Worm (Caenorhabditis elegans) whole organism, mixed stage, embryonic: Measurements from ENCODE around the gene abu-14.

ENCODE experiments used
- M03D4.4 ChIP-seq: sonication (generic microtip); optimal IDR thresholded peaks from 2 replicates; lab custom pipeline; 2017; ENCODE audit warnings: mild to moderate bottlenecking, missing genetic modification characterization, missing compliant biosample characterization
- bed-3 ChIP-seq: fragments of 200-800 bp; sonication (Bioruptor generic); optimal IDR thresholded peaks from 3 replicates; lab custom pipeline; 2018; ENCODE audit warnings: mild to moderate bottlenecking, missing genetic modification characterization, moderate library complexity, missing compliant biosample characterization
- blmp-1 ChIP-seq: fragments of 150-350 bp; optimal IDR thresholded peaks from 2 replicates; lab custom pipeline; 2014; ENCODE audit warnings: missing biosample characterization, missing genetic modification characterization
- ceh-39 ChIP-seq: fragments of 150-350 bp; optimal IDR thresholded peaks from 2 replicates; lab custom pipeline; 2014; ENCODE audit warnings: missing biosample characterization, missing genetic modification characterization
- ceh-43 ChIP-seq: fragments of 200-800 bp; sonication (Bioruptor generic); optimal IDR thresholded peaks from 2 replicates; lab custom pipeline; 2018; ENCODE audit warnings: mild to moderate bottlenecking, missing genetic modification characterization, moderate library complexity, missing compliant biosample characterization
- ceh-83 ChIP-seq: fragments of 200-800 bp; sonication (Bioruptor generic); optimal IDR thresholded peaks from 2 replicates; lab custom pipeline; 2018; ENCODE audit warnings: mild to moderate bottlenecking, missing genetic modification characterization, missing compliant biosample characterization
- ces-1 ChIP-seq: fragments of 150-350 bp; optimal IDR thresholded peaks from 2 replicates; lab custom pipeline; 2014; ENCODE audit warnings: missing biosample characterization, missing genetic modification reagents, missing genetic modification characterization
- cnd-1 ChIP-seq: fragments of 200-800 bp; sonication (Bioruptor generic); optimal IDR thresholded peaks from 2 replicates; lab custom pipeline; 2018; ENCODE audit warnings: mild to moderate bottlenecking, missing genetic modification characterization, missing compliant biosample characterization
- drap-1 ChIP-seq: fragments of 200-800 bp; sonication (Bioruptor generic); optimal IDR thresholded peaks from 3 replicates; lab custom pipeline; 2018; ENCODE audit warnings: mild to moderate bottlenecking, missing genetic modification characterization, missing compliant biosample characterization
- elt-1 ChIP-seq: sonication (generic microtip); optimal IDR thresholded peaks from 2 replicates; lab custom pipeline; 2017; ENCODE audit warnings: missing genetic modification characterization, mild to moderate bottlenecking, missing compliant biosample characterization, antibody characterized with exemption, moderate library complexity, borderline replicate concordance; ENCODE audit not compliant: insufficient read depth
- elt-3 ChIP-seq: fragments of 150-350 bp; optimal IDR thresholded peaks from 2 replicates; lab custom pipeline; 2014; ENCODE audit warnings: missing biosample characterization, missing genetic modification characterization
- flh-1 ChIP-seq: fragments of 200-800 bp; sonication (Bioruptor generic); optimal IDR thresholded peaks from 2 replicates; lab custom pipeline; 2018; ENCODE audit warnings: mild to moderate bottlenecking, missing genetic modification characterization, moderate library complexity, missing compliant biosample characterization
- ham-2 ChIP-seq: fragments of 200-800 bp; sonication (Bioruptor generic); optimal IDR thresholded peaks from 2 replicates; lab custom pipeline; 2018; ENCODE audit warnings: mild to moderate bottlenecking, missing genetic modification characterization, missing compliant biosample characterization
- hlh-1 ChIP-seq: fragments of 150-350 bp; optimal IDR thresholded peaks from 2 replicates; lab custom pipeline; 2014; ENCODE audit warnings: missing biosample characterization, missing genetic modification reagents, missing genetic modification characterization
- lin-13 ChIP-seq: fragments of 150-350 bp; optimal IDR thresholded peaks from 2 replicates; lab custom pipeline; 2014; ENCODE audit warnings: missing biosample characterization, missing genetic modification characterization
- lin-32 ChIP-seq: fragments of 200-800 bp; sonication (Bioruptor generic); optimal IDR thresholded peaks from 2 replicates; lab custom pipeline; 2018; ENCODE audit warnings: mild to moderate bottlenecking, missing genetic modification characterization, missing compliant biosample characterization
- lsy-2 ChIP-seq: fragments of 150-350 bp; optimal IDR thresholded peaks from 2 replicates; lab custom pipeline; 2014; ENCODE audit warnings: missing biosample characterization, missing genetic modification characterization
- mab-5 ChIP-seq: fragments of 150-350 bp; optimal IDR thresholded peaks from 2 replicates; lab custom pipeline; 2014; ENCODE audit warnings: missing biosample characterization, missing genetic modification characterization
- mep-1 ChIP-seq: fragments of 150-350 bp; optimal IDR thresholded peaks from 2 replicates; lab custom pipeline; 2017; ENCODE audit warnings: missing biosample characterization, missing genetic modification reagents, missing genetic modification characterization, inconsistent platforms
- mls-2 ChIP-seq: sonication (generic microtip); optimal IDR thresholded peaks from 2 replicates; lab custom pipeline; 2016; ENCODE audit warnings: mild to moderate bottlenecking, missing genetic modification characterization, moderate library complexity, missing compliant biosample characterization
- nhr-12 ChIP-seq: fragments of 150-350 bp; optimal IDR thresholded peaks from 2 replicates; lab custom pipeline; 2014; ENCODE audit warnings: missing biosample characterization, missing genetic modification characterization
- nhr-2 ChIP-seq: fragments of 150-350 bp; optimal IDR thresholded peaks from 2 replicates; lab custom pipeline; 2014; ENCODE audit warnings: missing biosample characterization, missing genetic modification characterization
- nhr-237 ChIP-seq: fragments of 150-350 bp; optimal IDR thresholded peaks from 2 replicates; lab custom pipeline; 2014; ENCODE audit warnings: missing biosample characterization, missing genetic modification characterization
- nhr-28 ChIP-seq: fragments of 150-350 bp; optimal IDR thresholded peaks from 2 replicates; lab custom pipeline; 2014; ENCODE audit warnings: missing biosample characterization, missing genetic modification characterization
- nhr-76 ChIP-seq: sonication (generic microtip); optimal IDR thresholded peaks from 2 replicates; lab custom pipeline; 2017; ENCODE audit warnings: missing biosample characterization, missing genetic modification characterization
- pha-4 ChIP-seq: fragments of 150-350 bp; optimal IDR thresholded peaks from 2 replicates; lab custom pipeline; 2018; ENCODE audit warnings: missing biosample characterization, missing genetic modification reagents, missing genetic modification characterization
- sem-2 ChIP-seq: fragments of 200-800 bp; sonication (Bioruptor generic); optimal IDR thresholded peaks from 2 replicates; lab custom pipeline; 2018; ENCODE audit warnings: mild to moderate bottlenecking, missing genetic modification characterization, missing compliant biosample characterization
- snpc-4 ChIP-seq: fragments of 150-350 bp; optimal IDR thresholded peaks from 2 replicates; lab custom pipeline; 2014; ENCODE audit warnings: missing biosample characterization, missing genetic modification characterization
- sptf-1 ChIP-seq: sonication (generic microtip); optimal IDR thresholded peaks from 2 replicates; lab custom pipeline; 2017; ENCODE audit warnings: mild to moderate bottlenecking, missing genetic modification characterization, moderate library complexity, missing compliant biosample characterization
- tbx-8 ChIP-seq: fragments of 200-800 bp; sonication (Bioruptor generic); optimal IDR thresholded peaks from 2 replicates; lab custom pipeline; 2018; ENCODE audit warnings: mild to moderate bottlenecking, missing genetic modification characterization, moderate library complexity, missing compliant biosample characterization
- unc-120 ChIP-seq: sonication (generic microtip); optimal IDR thresholded peaks from 2 replicates; lab custom pipeline; 2017; ENCODE audit warnings: missing genetic modification characterization, missing compliant biosample characterization; ENCODE audit not compliant: poor library complexity, severe bottlenecking
- unc-39 ChIP-seq: fragments of 150-350 bp; optimal IDR thresholded peaks from 2 replicates; lab custom pipeline; 2014; ENCODE audit warnings: missing biosample characterization, missing genetic modification characterization
- unc-62 ChIP-seq: fragments of 150-350 bp; optimal IDR thresholded peaks from 2 replicates; lab custom pipeline; 2014; ENCODE audit warnings: missing biosample characterization, missing genetic modification reagents, missing genetic modification characterization
- zip-8 ChIP-seq: fragments of 150-350 bp; optimal IDR thresholded peaks from 2 replicates; lab custom pipeline; 2014; ENCODE audit warnings: missing biosample characterization, missing genetic modification characterization
- ztf-11 ChIP-seq: fragments of 150-350 bp; optimal IDR thresholded peaks from 2 replicates; lab custom pipeline; 2014; ENCODE audit warnings: missing biosample characterization, missing genetic modification characterization

Gene abu-14

DNA sequence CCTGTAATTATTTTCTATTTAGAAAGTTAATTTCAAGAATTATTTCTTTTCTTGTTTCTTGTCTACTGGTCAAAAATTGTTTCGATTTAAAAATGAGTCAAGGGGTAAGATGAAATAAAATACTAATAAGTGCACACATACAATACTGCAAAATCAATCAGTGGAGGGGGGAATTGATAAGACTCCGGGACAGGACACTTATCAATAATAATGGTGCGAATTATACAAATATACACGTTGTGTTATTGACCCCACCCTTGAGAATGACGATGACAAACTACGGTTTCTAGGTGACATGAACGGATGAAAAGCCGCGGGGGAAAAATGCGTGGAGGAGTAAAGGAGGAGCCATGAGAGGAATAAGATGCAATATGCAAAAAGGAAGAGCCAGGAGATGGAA is 45.9 kb downstream of the abu-14 start:
- no peak for TF ChIP-seq nhr-28 (tag; lab: Kevin White, UChicago)
- no peak for TF ChIP-seq ztf-11 (tag; lab: Kevin White, UChicago)
- no peak for TF ChIP-seq elt-3
- no peak for TF ChIP-seq lin-32
- TF ChIP-seq lin-13 (tag; lab: Kevin White, UChicago), result no peak
- TF ChIP-seq nhr-2 (tag; lab: Kevin White, UChicago), result no peak
- no peak for TF ChIP-seq zip-8 (tag; lab: Kevin White, UChicago)
- TF ChIP-seq ham-2 (GFP tag; lab: Kevin White, UChicago), result no peak
- no peak for TF ChIP-seq blmp-1 (tag; lab: Kevin White, UChicago)
- TF ChIP-seq unc-62 (GFP tag; lab: Kevin White, UChicago), result no peak
- no peak for TF ChIP-seq nhr-76
- TF ChIP-seq cnd-1 (tag; lab: Kevin White, UChicago), result no peak
- no peak for TF ChIP-seq nhr-237 (tag; lab: Kevin White, UChicago)
- no peak for TF ChIP-seq mls-2 (tag; lab: Kevin White, UChicago)
- no peak for TF ChIP-seq lsy-2 (tag; lab: Kevin White, UChicago)
- no peak for TF ChIP-seq mep-1 (tag; lab: Kevin White, UChicago)
- TF ChIP-seq ces-1 (GFP tag; lab: Kevin White, UChicago), result no peak
- no peak for TF ChIP-seq sptf-1
- no peak for TF ChIP-seq flh-1 (GFP tag; lab: Kevin White, UChicago)
- TF ChIP-seq ceh-83 (GFP tag; lab: Kevin White, UChicago), result no peak

DNA sequence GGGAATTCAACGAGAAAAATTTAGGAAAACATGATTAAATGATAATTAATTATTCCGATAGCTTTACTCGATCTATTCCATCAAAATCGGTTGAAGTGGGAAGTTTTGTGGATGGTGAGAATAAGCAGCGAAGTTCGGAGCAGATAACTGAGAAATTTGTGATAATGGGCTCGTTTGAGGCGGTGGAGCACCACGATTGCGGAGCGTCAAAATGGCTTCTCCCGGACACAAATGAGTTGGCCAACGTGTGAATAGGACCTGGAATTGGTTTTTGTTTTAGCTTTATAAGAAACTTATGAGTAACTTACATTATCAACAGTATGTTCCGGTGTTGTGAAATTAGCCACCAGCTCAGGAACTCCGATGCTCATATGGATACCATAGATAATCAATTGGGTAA is 48.2 kb downstream of the abu-14 start:
- TF ChIP-seq lin-32 (no peak), mab-5 (tag; lab: Kevin White, UChicago) (no peak), elt-1 (tag; lab: Kevin White, UChicago) (no peak), unc-62 (GFP tag; lab: Kevin White, UChicago) (no peak), mep-1 (tag; lab: Kevin White, UChicago) (no peak), nhr-2 (tag; lab: Kevin White, UChicago) (no peak), M03D4.4 (tag; lab: Kevin White, UChicago) (no peak), zip-8 (tag; lab: Kevin White, UChicago) (no peak), pha-4 (no peak), nhr-28 (tag; lab: Kevin White, UChicago) (no peak), mls-2 (tag; lab: Kevin White, UChicago) (no peak), unc-39 (no peak), sem-2 (GFP tag; lab: Kevin White, UChicago) (no peak), flh-1 (GFP tag; lab: Kevin White, UChicago) (no peak), lin-13 (tag; lab: Kevin White, UChicago) (no peak), bed-3 (GFP tag; lab: Kevin White, UChicago) (no peak), cnd-1 (tag; lab: Kevin White, UChicago) (no peak), unc-120 (tag; lab: Kevin White, UChicago) (no peak), ham-2 (GFP tag; lab: Kevin White, UChicago) (no peak)
- TF ChIP-seq, all 35 proteins: peak for 0

DNA sequence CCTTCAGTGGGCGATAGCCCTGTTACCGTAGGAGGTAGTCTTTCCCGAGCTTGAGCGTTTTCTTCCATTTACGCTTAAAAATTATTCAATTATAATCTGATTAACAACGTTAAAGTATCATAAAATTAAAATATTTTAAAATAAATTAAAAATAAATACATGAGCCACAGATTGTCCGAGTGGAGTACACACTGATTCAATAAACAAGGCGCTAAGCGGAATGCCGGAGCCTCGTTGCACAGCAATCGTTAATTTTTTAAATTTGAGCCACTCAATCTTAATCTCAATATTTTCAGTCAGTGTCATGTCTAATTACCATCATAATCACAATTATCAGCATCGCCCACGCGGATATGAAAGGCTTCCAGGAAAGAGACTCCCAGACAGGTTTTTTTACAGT is 49.9 kb downstream of the abu-14 start, which contains the start of the genes sec-5 and pir-1:
sec-5 (minus strand) TSS at position 73 of the 400 bp plus-strand sequence.
pir-1 (plus strand) TSS at position 221 of the 400 bp plus-strand sequence.
- TF ChIP-seq nhr-237 (tag; lab: Kevin White, UChicago), result no peak
- TF ChIP-seq tbx-8, result no peak
- TF ChIP-seq ceh-39 (tag; lab: Kevin White, UChicago), result no peak
- TF ChIP-seq nhr-28 (tag; lab: Kevin White, UChicago), result no peak
- no peak for TF ChIP-seq blmp-1 (tag; lab: Kevin White, UChicago)
- TF ChIP-seq mep-1 (tag; lab: Kevin White, UChicago), result peak; percentile 42
- no peak for TF ChIP-seq unc-39
- no peak for TF ChIP-seq pha-4
- TF ChIP-seq mab-5 (tag; lab: Kevin White, UChicago), result no peak
- TF ChIP-seq elt-1 (tag; lab: Kevin White, UChicago), result no peak
- no peak for TF ChIP-seq nhr-76
- TF ChIP-seq ces-1 (GFP tag; lab: Kevin White, UChicago), result peak; percentile 82
- TF ChIP-seq drap-1 (GFP tag; lab: Kevin White, UChicago), result no peak
- peak; percentile 38 for TF ChIP-seq ceh-43
- TF ChIP-seq lsy-2 (tag; lab: Kevin White, UChicago), result peak; percentile 10
- TF ChIP-seq nhr-12 (tag; lab: Kevin White, UChicago), result no peak
- TF ChIP-seq flh-1 (GFP tag; lab: Kevin White, UChicago), result no peak
- no peak for TF ChIP-seq unc-120 (tag; lab: Kevin White, UChicago)
- no peak for TF ChIP-seq mls-2 (tag; lab: Kevin White, UChicago)
- TF ChIP-seq ceh-83 (GFP tag; lab: Kevin White, UChicago), result no peak
- TF ChIP-seq unc-62 (GFP tag; lab: Kevin White, UChicago), result no peak
- TF ChIP-seq zip-8 (tag; lab: Kevin White, UChicago), result no peak
- no peak for TF ChIP-seq sptf-1
- TF ChIP-seq ham-2 (GFP tag; lab: Kevin White, UChicago), result no peak
- peak; percentile 25 for TF ChIP-seq lin-13 (tag; lab: Kevin White, UChicago)
- no peak for TF ChIP-seq cnd-1 (tag; lab: Kevin White, UChicago)
- no peak for TF ChIP-seq elt-3
- no peak for TF ChIP-seq nhr-2 (tag; lab: Kevin White, UChicago)
- TF ChIP-seq ztf-11 (tag; lab: Kevin White, UChicago), result no peak
- no peak for TF ChIP-seq lin-32
- no peak for TF ChIP-seq bed-3 (GFP tag; lab: Kevin White, UChicago)
- no peak for TF ChIP-seq hlh-1 (tag; lab: Kevin White, UChicago)
- TF ChIP-seq sem-2 (GFP tag; lab: Kevin White, UChicago), result no peak
- no peak for TF ChIP-seq snpc-4 (tag; lab: Kevin White, UChicago)
- TF ChIP-seq M03D4.4 (tag; lab: Kevin White, UChicago), result no peak
